Worm (Caenorhabditis elegans): ENCODE measurements around the gene T11F9.10.

DNA sequence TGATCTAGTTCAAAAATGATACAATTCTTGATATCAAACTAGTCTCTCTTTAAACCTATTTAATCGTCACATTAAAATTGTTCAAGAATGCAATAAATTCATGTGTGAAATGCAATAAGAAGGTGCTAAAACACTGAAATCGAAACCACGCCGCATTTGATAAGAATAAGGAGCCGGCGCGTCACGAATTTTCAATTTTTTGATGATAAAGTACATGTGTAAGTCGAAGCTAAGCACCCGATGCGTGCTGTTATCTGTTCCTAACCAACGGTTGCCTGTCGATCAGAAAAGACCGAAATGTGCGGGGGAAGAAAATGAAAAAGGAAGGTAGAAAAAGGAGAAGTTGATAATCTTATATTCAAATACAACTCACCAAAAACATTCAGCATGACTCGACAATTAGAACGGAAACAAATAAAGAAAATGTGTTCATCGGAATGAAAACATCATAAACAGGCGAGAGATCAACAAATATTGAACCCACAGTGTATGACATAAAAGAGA lies 16.5 kb upstream of the T11F9.10 start, which contains the start of gene aat-6:
- TF ChIP-seq egl-27 (tag; optimal IDR thresholded peaks at IDR 0.05) (no peak), ztf-11 (tag; optimal IDR thresholded peaks at IDR 0.05) (no peak), lin-39 (tag; optimal IDR thresholded peaks at IDR 0.05) (no peak)

All from whole organism, L3 larva.